Fruit fly (Drosophila melanogaster) whole organism, embryonic: Measurements from ENCODE around the gene CG5021.

Source experiments
- Bgb ChIP-seq: fragments of 200-800 bp; sonication (Bioruptor generic); IDR thresholded peaks from 2 replicates; pipeline ENCODE4 v1.3.6; 2022; ENCODE audit warnings: missing biosample characterization, missing genetic modification characterization; ENCODE audit not compliant: partially characterized antibody
- BtbVII ChIP-seq: fragments of 200-800 bp; sonication (Bioruptor generic); optimal IDR thresholded peaks from 3 replicates; lab custom pipeline; 2017; ENCODE audit warnings: missing biosample characterization, mild to moderate bottlenecking, missing genetic modification characterization
- C15 ChIP-seq: fragments of 200-800 bp; sonication (Bioruptor generic); IDR thresholded peaks from 3 replicates; pipeline ENCODE4 v1.3.6; 2022; ENCODE audit warnings: missing biosample characterization, missing genetic modification characterization
- CG10462 ChIP-seq: fragments of 200-800 bp; sonication (Bioruptor generic); optimal IDR thresholded peaks from 2 replicates; lab custom pipeline; 2016; ENCODE audit warnings: missing biosample characterization, missing genetic modification characterization
- CG14710 ChIP-seq: fragments of 200-800 bp; sonication (Bioruptor generic); optimal IDR thresholded peaks from 3 replicates; lab custom pipeline; 2019; ENCODE audit warnings: missing biosample characterization, mild to moderate bottlenecking, missing genetic modification characterization, moderate library complexity
- CG15011 ChIP-seq: fragments of 200-800 bp; sonication (Bioruptor generic); optimal IDR thresholded peaks from 3 replicates; lab custom pipeline; 2018; ENCODE audit warnings: missing biosample characterization, mild to moderate bottlenecking, missing genetic modification characterization
- CG17912 ChIP-seq: fragments of 200-800 bp; sonication (Bioruptor generic); optimal IDR thresholded peaks from 2 replicates; lab custom pipeline; 2018; ENCODE audit warnings: missing biosample characterization, mild to moderate bottlenecking, missing genetic modification characterization
- CG2116 ChIP-seq: fragments of 200-800 bp; sonication (Bioruptor generic); optimal IDR thresholded peaks from 3 replicates; lab custom pipeline; 2018; ENCODE audit warnings: missing biosample characterization, mild to moderate bottlenecking, missing genetic modification characterization
- CG2129 ChIP-seq: fragments of 200-800 bp; sonication (Bioruptor generic); IDR thresholded peaks from 2 replicates; pipeline ENCODE4 v1.3.6; 2022; ENCODE audit warnings: missing biosample characterization, missing genetic modification characterization; ENCODE audit not compliant: partially characterized antibody
- CG2202 ChIP-seq: fragments of 200-800 bp; sonication (Bioruptor generic); optimal IDR thresholded peaks from 2 replicates; lab custom pipeline; 2018; ENCODE audit warnings: missing biosample characterization, mild to moderate bottlenecking, missing genetic modification characterization
- CG2678 ChIP-seq: fragments of 200-800 bp; sonication (Bioruptor generic); optimal IDR thresholded peaks from 3 replicates; lab custom pipeline; 2019; ENCODE audit warnings: missing biosample characterization, mild to moderate bottlenecking, missing genetic modification characterization, moderate library complexity
- CG30020 ChIP-seq: fragments of 200-800 bp; optimal IDR thresholded peaks from 2 replicates; lab custom pipeline; 2019; ENCODE audit warnings: missing biosample characterization, mild to moderate bottlenecking, missing genetic modification characterization, moderate library complexity
- CG31224 ChIP-seq: fragments of 200-800 bp; sonication (Bioruptor generic); IDR thresholded peaks from 2 replicates; pipeline ENCODE4 v1.3.6; 2022; ENCODE audit warnings: missing biosample characterization, missing genetic modification characterization
- CG32772 ChIP-seq: fragments of 200-800 bp; sonication (Bioruptor generic); IDR thresholded peaks from 2 replicates; pipeline ENCODE4 v1.3.6; 2022; ENCODE audit warnings: missing biosample characterization, missing genetic modification characterization
- CG33557 ChIP-seq: fragments of 200-800 bp; sonication (Bioruptor generic); optimal IDR thresholded peaks from 2 replicates; lab custom pipeline; 2019; ENCODE audit warnings: missing biosample characterization, mild to moderate bottlenecking, missing genetic modification characterization, moderate library complexity
- CG3838 ChIP-seq: fragments of 200-800 bp; sonication (Bioruptor generic); optimal IDR thresholded peaks from 3 replicates; lab custom pipeline; 2016; ENCODE audit warnings: missing biosample characterization, missing genetic modification characterization
- CG4328 ChIP-seq: fragments of 200-800 bp; sonication (Bioruptor generic); optimal IDR thresholded peaks from 3 replicates; lab custom pipeline; 2017; ENCODE audit warnings: missing biosample characterization, missing genetic modification reagents, missing genetic modification characterization
- CG6854 ChIP-seq: fragments of 200-800 bp; sonication (Bioruptor generic); optimal IDR thresholded peaks from 3 replicates; lab custom pipeline; 2017; ENCODE audit warnings: missing biosample characterization, mild to moderate bottlenecking, missing genetic modification characterization
- CG8388 ChIP-seq: fragments of 200-800 bp; sonication (Bioruptor generic); optimal IDR thresholded peaks from 2 replicates; lab custom pipeline; 2019; ENCODE audit warnings: missing biosample characterization, mild to moderate bottlenecking, missing genetic modification characterization, moderate library complexity
- Chrac-16 ChIP-seq: fragments of 200-800 bp; sonication (Bioruptor generic); optimal IDR thresholded peaks from 3 replicates; lab custom pipeline; 2016; ENCODE audit warnings: missing biosample characterization, missing genetic modification characterization
- Dip2 ChIP-seq: fragments of 200-800 bp; sonication (Bioruptor generic); IDR thresholded peaks from 2 replicates; pipeline ENCODE4 v1.3.6; 2022; ENCODE audit warnings: missing biosample characterization, missing genetic modification characterization
- Doc2 ChIP-seq: fragments of 200-800 bp; sonication (Bioruptor generic); IDR thresholded peaks from 2 replicates; pipeline ENCODE4 v1.3.6; 2022; ENCODE audit warnings: missing biosample characterization, missing genetic modification characterization
- Dref ChIP-seq: fragments of 200-800 bp; sonication (Bioruptor generic); IDR thresholded peaks from 2 replicates; pipeline ENCODE4 v1.3.6; 2022; ENCODE audit warnings: missing biosample characterization, missing genetic modification characterization
- HLH3B ChIP-seq: fragments of 200-800 bp; sonication (Bioruptor generic); IDR thresholded peaks from 2 replicates; pipeline ENCODE4 v1.3.6; 2022; ENCODE audit warnings: missing biosample characterization, missing genetic modification characterization
- HLHmδ ChIP-seq: fragments of 200-800 bp; sonication (Bioruptor generic); optimal IDR thresholded peaks from 2 replicates; lab custom pipeline; 2018; ENCODE audit warnings: missing biosample characterization, mild to moderate bottlenecking, missing genetic modification characterization, moderate library complexity
- Med ChIP-seq: fragments of 200-800 bp; sonication (Bioruptor generic); peaks from one replicate; lab custom pipeline; 2016; ENCODE audit warnings: missing biosample characterization, missing genetic modification characterization, mild to moderate bottlenecking, inconsistent platforms, moderate library complexity
- NC2α ChIP-seq: fragments of 200-800 bp; sonication (Bioruptor generic); optimal IDR thresholded peaks from 2 replicates; lab custom pipeline; 2016; ENCODE audit warnings: missing biosample characterization, missing genetic modification characterization
- Neu2 ChIP-seq: fragments of 200-800 bp; sonication (Bioruptor generic); optimal IDR thresholded peaks from 3 replicates; lab custom pipeline; 2016; ENCODE audit warnings: missing biosample characterization, missing genetic modification characterization, borderline replicate concordance
- Oli ChIP-seq: fragments of 200-800 bp; sonication (Bioruptor generic); optimal IDR thresholded peaks from 2 replicates; lab custom pipeline; 2018; ENCODE audit warnings: missing biosample characterization, mild to moderate bottlenecking, missing genetic modification characterization, moderate library complexity
- ap ChIP-seq: fragments of 200-800 bp; sonication (Bioruptor generic); IDR thresholded peaks from 2 replicates; pipeline ENCODE4 v1.3.6; 2022; ENCODE audit warnings: missing biosample characterization, missing genetic modification characterization
- bsh ChIP-seq, 2 experiments: fragments of 200-800 bp; sonication (Bioruptor generic); optimal IDR thresholded peaks; 2 replicates each; lab custom pipeline; 2017 to 2018; ENCODE audit warnings: mild to moderate bottlenecking in 2 of 2, missing biosample characterization in 2 of 2, missing genetic modification characterization in 2 of 2, moderate library complexity in 1 of 2
- chinmo ChIP-seq: fragments of 200-800 bp; sonication (Bioruptor generic); IDR thresholded peaks from 4 replicates; pipeline ENCODE4 v1.3.6; 2022; ENCODE audit warnings: missing biosample characterization, missing genetic modification characterization; ENCODE audit not compliant: partially characterized antibody
- chn ChIP-seq: fragments of 200-800 bp; sonication (Bioruptor generic); optimal IDR thresholded peaks from 2 replicates; lab custom pipeline; 2016; ENCODE audit warnings: missing biosample characterization, missing genetic modification characterization
- dmrt99B ChIP-seq: fragments of 200-800 bp; sonication (Bioruptor generic); optimal IDR thresholded peaks from 2 replicates; lab custom pipeline; 2018; ENCODE audit warnings: missing biosample characterization, mild to moderate bottlenecking, missing genetic modification characterization, moderate library complexity
- en ChIP-seq: fragments of 200-800 bp; sonication (Bioruptor generic); optimal IDR thresholded peaks from 2 replicates; lab custom pipeline; 2016; ENCODE audit warnings: missing biosample characterization, missing genetic modification characterization
- eyg ChIP-seq: fragments of 200-800 bp; sonication (Bioruptor generic); optimal IDR thresholded peaks from 3 replicates; lab custom pipeline; 2016; ENCODE audit warnings: missing biosample characterization, missing genetic modification characterization
- gcm ChIP-seq: fragments of 200-800 bp; sonication (Bioruptor generic); optimal IDR thresholded peaks from 2 replicates; lab custom pipeline; 2019; ENCODE audit warnings: missing biosample characterization, mild to moderate bottlenecking, missing genetic modification characterization, moderate library complexity
- gsb ChIP-seq: fragments of 200-800 bp; sonication (Bioruptor generic); IDR thresholded peaks from 2 replicates; pipeline ENCODE4 v1.3.6; 2022; ENCODE audit warnings: missing biosample characterization, missing genetic modification characterization
- lbe ChIP-seq: fragments of 200-800 bp; sonication (Bioruptor generic); optimal IDR thresholded peaks from 2 replicates; lab custom pipeline; 2016; ENCODE audit warnings: missing biosample characterization, mild to moderate bottlenecking, missing genetic modification characterization
- lilli ChIP-seq: fragments of 200-800 bp; sonication (Bioruptor generic); optimal IDR thresholded peaks from 3 replicates; lab custom pipeline; 2016; ENCODE audit warnings: missing biosample characterization, missing genetic modification characterization
- lola ChIP-seq, 3 experiments: fragments of >200 bp in 2 of 3; fragments of 200-800 bp in 1 of 3; sonication (Bioruptor generic) in 1 of 3; optimal IDR thresholded peaks; 2 replicates each; lab custom pipeline; 2017 to 2019; ENCODE audit warnings: missing biosample characterization in 3 of 3, missing genetic modification characterization in 3 of 3, mild to moderate bottlenecking in 1 of 3, moderate library complexity in 1 of 3
- mirr ChIP-seq: fragments of 200-800 bp; sonication (Bioruptor generic); optimal IDR thresholded peaks from 3 replicates; lab custom pipeline; 2018; ENCODE audit warnings: missing biosample characterization, mild to moderate bottlenecking, missing genetic modification characterization
- pfk ChIP-seq: fragments of 200-800 bp; sonication (Bioruptor generic); optimal IDR thresholded peaks from 2 replicates; lab custom pipeline; 2018; ENCODE audit warnings: missing biosample characterization, mild to moderate bottlenecking, missing genetic modification characterization, moderate library complexity
- phol ChIP-seq: fragments of 200-800 bp; sonication (Bioruptor generic); optimal IDR thresholded peaks from 3 replicates; lab custom pipeline; 2018; ENCODE audit warnings: missing biosample characterization, mild to moderate bottlenecking, missing genetic modification characterization, moderate library complexity
- sim ChIP-seq: fragments of 200-800 bp; sonication (Bioruptor generic); IDR thresholded peaks from 2 replicates; pipeline ENCODE4 v1.3.6; 2022; ENCODE audit warnings: missing biosample characterization, missing genetic modification characterization
- slbo ChIP-seq: fragments of 200-800 bp; sonication (Bioruptor generic); IDR thresholded peaks from 2 replicates; pipeline ENCODE4 v1.3.6; 2022; ENCODE audit warnings: missing biosample characterization, missing genetic modification characterization
- slou ChIP-seq: fragments of 200-800 bp; sonication (Bioruptor generic); optimal IDR thresholded peaks from 3 replicates; lab custom pipeline; 2016; ENCODE audit warnings: missing biosample characterization, missing genetic modification characterization
- ttk ChIP-seq: fragments of 200-800 bp; sonication (Bioruptor generic); IDR thresholded peaks from 2 replicates; pipeline ENCODE4 v2.1.2; 2022; ENCODE audit warnings: missing biosample characterization, missing genetic modification characterization
- tx ChIP-seq: fragments of 200-800 bp; sonication (Bioruptor generic); optimal IDR thresholded peaks from 2 replicates; lab custom pipeline; 2016; ENCODE audit warnings: missing biosample characterization, missing genetic modification characterization
- unc-4 ChIP-seq: fragments of 200-800 bp; sonication (Bioruptor generic); IDR thresholded peaks from 2 replicates; pipeline ENCODE4 v1.3.6; 2022; ENCODE audit warnings: missing biosample characterization, missing genetic modification characterization; ENCODE audit not compliant: partially characterized antibody

Gene CG5021

DNA sequence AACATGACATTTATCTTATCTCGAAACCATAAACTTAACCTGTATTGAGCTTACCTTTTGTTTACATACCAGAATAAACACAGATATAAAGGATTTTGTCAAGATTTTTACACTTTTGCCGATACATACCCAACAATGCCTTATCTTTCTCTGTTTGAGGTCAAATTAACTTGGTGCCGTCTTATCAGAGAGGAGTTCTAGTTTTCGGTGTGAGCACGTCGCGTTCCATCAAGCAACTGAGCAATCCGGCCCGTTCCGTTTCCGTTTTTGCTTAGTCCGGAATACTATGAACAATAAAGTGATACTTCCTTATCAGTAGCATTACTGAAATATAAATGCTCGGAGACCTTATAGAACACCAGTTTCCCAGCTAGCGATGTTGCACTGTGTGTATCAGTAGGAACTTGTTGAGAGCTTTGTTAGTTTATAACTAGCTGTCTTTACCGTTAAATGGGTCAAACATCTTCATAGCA is 19.3 kb downstream of the CG5021 start, which contains the start of gene Galk (continued):
- no peak for TF ChIP-seq CG2129 (GFP tag; lab: Robert Waterston, UW)
- TF ChIP-seq mirr (GFP tag; lab: Kevin White, UChicago), result peak; percentile 93
- peak; percentile 52 for TF ChIP-seq CG31224
- TF ChIP-seq Med (GFP tag; lab: Kevin White, UChicago), result peak; percentile 94
- TF ChIP-seq unc-4, result no peak
- peak; percentile 50 for TF ChIP-seq CG32772
- no peak for TF ChIP-seq chinmo (GFP tag; lab: Robert Waterston, UW)
- no peak for TF ChIP-seq eyg (GFP tag; lab: Kevin White, UChicago)
- TF ChIP-seq chn (GFP tag; lab: Kevin White, UChicago), result peak; percentile 12
- peak; percentile 44 for TF ChIP-seq gcm (GFP tag; lab: Kevin White, UChicago)
- TF ChIP-seq CG8388 (GFP tag; lab: Kevin White, UChicago), result no peak
- peak; percentile 37 for TF ChIP-seq pfk (GFP tag; lab: Kevin White, UChicago)
- TF ChIP-seq bsh (GFP tag; optimal IDR thresholded peaks at IDR 0.05; lab: Kevin White, UChicago), result peak in 1 of 2 experiments; percentile 49
- no peak for TF ChIP-seq lbe
- no peak for TF ChIP-seq Dref (GFP tag; lab: Robert Waterston, UW)
- no peak for TF ChIP-seq HLHmδ (GFP tag; lab: Kevin White, UChicago)
- peak; percentile 58 for TF ChIP-seq CG4328 (GFP tag; lab: Kevin White, UChicago)
- 0 out of 2 replicates have a peak, but pooled peaks have one; percentile 24 for TF ChIP-seq ap
- peak; percentile 80 for TF ChIP-seq BtbVII
- no peak for TF ChIP-seq CG30020 (tag; lab: Kevin White, UChicago)
- no peak for TF ChIP-seq NC2α (GFP tag; lab: Kevin White, UChicago)
- peak; percentile 16 for TF ChIP-seq CG3838 (GFP tag; lab: Kevin White, UChicago)
- peak; percentile 35 for TF ChIP-seq CG15011 (GFP tag; lab: Kevin White, UChicago)
- TF ChIP-seq gsb (GFP tag; lab: Robert Waterston, UW), result peak; percentile 75
- TF ChIP-seq dmrt99B (tag; lab: Kevin White, UChicago), result no peak
- TF ChIP-seq CG10462, result no peak
- TF ChIP-seq phol (tag; lab: Kevin White, UChicago), result no peak
- peak; percentile 71 for TF ChIP-seq CG17912 (GFP tag; lab: Kevin White, UChicago)
- peak; percentile 53 for TF ChIP-seq Chrac-16 (GFP tag; lab: Kevin White, UChicago)
- TF ChIP-seq ttk (GFP tag; lab: Robert Waterston, UW), result peak; percentile 36; the same call in 1 of the 2 replicates
- peak; percentile 76 for TF ChIP-seq CG2678 (tag; lab: Kevin White, UChicago)
- TF ChIP-seq CG6854, result peak; percentile 51
- no peak for TF ChIP-seq slou (GFP tag; lab: Kevin White, UChicago)
- TF ChIP-seq Dip2, result no peak
- 0 out of 2 replicates have a peak, but pooled peaks have one; percentile 8 for TF ChIP-seq sim
- TF ChIP-seq Neu2, result no peak
- TF ChIP-seq lilli, result peak; percentile 73
- no peak for TF ChIP-seq Doc2 (GFP tag; lab: Robert Waterston, UW)
- TF ChIP-seq CG33557, result peak; percentile 56
- TF ChIP-seq lola (GFP tag; optimal IDR thresholded peaks at IDR 0.05; lab: Kevin White, UChicago), result no peak
- no peak; the same call in 1 of the 2 replicates for TF ChIP-seq Bgb (GFP tag; lab: Robert Waterston, UW)
- no peak for TF ChIP-seq CG2116 (GFP tag; lab: Kevin White, UChicago)
- no peak for TF ChIP-seq en (GFP tag; lab: Kevin White, UChicago)
- peak; percentile 1 for TF ChIP-seq CG14710 (tag; lab: Kevin White, UChicago)
- TF ChIP-seq Oli (tag; lab: Kevin White, UChicago), result no peak
- TF ChIP-seq C15 (GFP tag; lab: Robert Waterston, UW), result 0 out of 3 replicates have a peak, but pooled peaks have one; percentile 57
- peak; percentile 55 for TF ChIP-seq tx (GFP tag; lab: Kevin White, UChicago)
- TF ChIP-seq slbo, result peak; percentile 90
- TF ChIP-seq HLH3B (GFP tag; lab: Robert Waterston, UW), result peak; percentile 31; the same call in 1 of the 2 replicates
- no peak for TF ChIP-seq CG2202 (tag; lab: Kevin White, UChicago)
